Worm (Caenorhabditis elegans) whole organism, late embryonic: ENCODE data around the gene grsp-2.

Experiments used
- C38D4.7 ChIP-seq: fragments of 200-800 bp; sonication (Bioruptor generic); optimal IDR thresholded peaks from 2 replicates; lab custom pipeline; 2018; ENCODE audit warnings: mild to moderate bottlenecking, missing genetic modification characterization, moderate library complexity, missing compliant biosample characterization
- K09A11.1 ChIP-seq: sonication (generic microtip); optimal IDR thresholded peaks from 2 replicates; lab custom pipeline; 2017; ENCODE audit warnings: antibody characterized with exemption, mild to moderate bottlenecking, missing genetic modification characterization, missing compliant biosample characterization; ENCODE audit not compliant: insufficient read depth
- ahr-1 ChIP-seq: sonication (generic microtip); optimal IDR thresholded peaks from 2 replicates; lab custom pipeline; 2016; ENCODE audit warnings: missing genetic modification characterization, missing compliant biosample characterization
- ceh-14 ChIP-seq: sonication (generic microtip); optimal IDR thresholded peaks from 2 replicates; lab custom pipeline; 2016; ENCODE audit warnings: missing genotype, missing genetic modification characterization, missing compliant biosample characterization
- ceh-19 ChIP-seq: fragments of 200-800 bp; sonication (Bioruptor generic); optimal IDR thresholded peaks from 2 replicates; lab custom pipeline; 2018; ENCODE audit warnings: mild to moderate bottlenecking, missing genetic modification characterization, missing compliant biosample characterization
- ceh-24 ChIP-seq: sonication (generic microtip); optimal IDR thresholded peaks from 2 replicates; lab custom pipeline; 2016; ENCODE audit warnings: mild to moderate bottlenecking, missing genetic modification characterization, missing compliant biosample characterization
- ceh-30 ChIP-seq: fragments of 150-350 bp; optimal IDR thresholded peaks from 2 replicates; lab custom pipeline; 2014; ENCODE audit warnings: missing biosample characterization, missing genetic modification characterization
- ceh-48 ChIP-seq: sonication (generic microtip); optimal IDR thresholded peaks from 2 replicates; lab custom pipeline; 2016; ENCODE audit warnings: missing genetic modification characterization, inconsistent platforms, missing compliant biosample characterization
- ceh-9 ChIP-seq: sonication (generic microtip); optimal IDR thresholded peaks from 2 replicates; lab custom pipeline; 2016; ENCODE audit warnings: mild to moderate bottlenecking, missing genetic modification characterization, inconsistent platforms, missing compliant biosample characterization
- che-1 ChIP-seq: sonication (generic microtip); optimal IDR thresholded peaks from 2 replicates; lab custom pipeline; 2016; ENCODE audit warnings: mild to moderate bottlenecking, missing genetic modification characterization, missing compliant biosample characterization
- elt-4 ChIP-seq: sonication (generic microtip); optimal IDR thresholded peaks from 2 replicates; lab custom pipeline; 2016; ENCODE audit warnings: missing genetic modification characterization, missing compliant biosample characterization
- fkh-10 ChIP-seq: fragments of 150-350 bp; optimal IDR thresholded peaks from 2 replicates; lab custom pipeline; 2014; ENCODE audit warnings: missing biosample characterization, missing genetic modification reagents, missing genetic modification characterization
- fkh-6 ChIP-seq: sonication (generic microtip); optimal IDR thresholded peaks from 2 replicates; lab custom pipeline; 2016; ENCODE audit warnings: missing genetic modification characterization, missing compliant biosample characterization
- hlh-13 ChIP-seq: fragments of 200-800 bp; sonication (Bioruptor generic); optimal IDR thresholded peaks from 2 replicates; lab custom pipeline; 2018; ENCODE audit warnings: mild to moderate bottlenecking, missing genetic modification characterization, missing compliant biosample characterization
- hlh-15 ChIP-seq: sonication (generic microtip); optimal IDR thresholded peaks from 2 replicates; lab custom pipeline; 2016; ENCODE audit warnings: missing genetic modification characterization, missing compliant biosample characterization
- hlh-6 ChIP-seq: sonication (generic microtip); optimal IDR thresholded peaks from 2 replicates; lab custom pipeline; 2016; ENCODE audit warnings: missing genotype, missing genetic modification characterization, missing compliant biosample characterization
- lim-6 ChIP-seq: sonication (generic microtip); optimal IDR thresholded peaks from 2 replicates; lab custom pipeline; 2016; ENCODE audit warnings: missing genetic modification characterization, missing compliant biosample characterization
- madf-2 ChIP-seq: sonication (generic microtip); optimal IDR thresholded peaks from 2 replicates; lab custom pipeline; 2017; ENCODE audit warnings: missing genetic modification characterization, missing compliant biosample characterization
- nfya-1 ChIP-seq: sonication (generic microtip); optimal IDR thresholded peaks from 2 replicates; lab custom pipeline; 2017; ENCODE audit warnings: missing genetic modification characterization, mild to moderate bottlenecking, missing compliant biosample characterization, antibody characterized with exemption, moderate library complexity
- nhr-232 ChIP-seq: sonication (generic microtip); optimal IDR thresholded peaks from 2 replicates; lab custom pipeline; 2016; ENCODE audit warnings: missing genetic modification characterization, missing compliant biosample characterization
- npax-4 ChIP-seq: sonication (generic microtip); optimal IDR thresholded peaks from 2 replicates; lab custom pipeline; 2016; ENCODE audit warnings: missing genetic modification characterization, missing compliant biosample characterization
- pag-3 ChIP-seq: sonication (generic microtip); optimal IDR thresholded peaks from 2 replicates; lab custom pipeline; 2016; ENCODE audit warnings: missing compliant biosample characterization, missing genetic modification characterization, borderline replicate concordance
- pat-9 ChIP-seq: fragments of 200-800 bp; sonication (Bioruptor generic); optimal IDR thresholded peaks from 2 replicates; lab custom pipeline; 2018; ENCODE audit warnings: mild to moderate bottlenecking, missing genetic modification characterization, moderate library complexity, missing compliant biosample characterization
- pha-2 ChIP-seq: sonication (generic microtip); optimal IDR thresholded peaks from 2 replicates; lab custom pipeline; 2017; ENCODE audit warnings: mild to moderate bottlenecking, missing genetic modification characterization, missing compliant biosample characterization
- pros-1 ChIP-seq: fragments of 150-350 bp; optimal IDR thresholded peaks from 2 replicates; lab custom pipeline; 2014; ENCODE audit warnings: missing biosample characterization, missing genetic modification reagents, missing genetic modification characterization
- ref-2 ChIP-seq: sonication (generic microtip); optimal IDR thresholded peaks from 2 replicates; lab custom pipeline; 2016; ENCODE audit warnings: missing genetic modification characterization, missing compliant biosample characterization
- rnt-1 ChIP-seq: sonication (generic microtip); optimal IDR thresholded peaks from 2 replicates; lab custom pipeline; 2016; ENCODE audit warnings: missing genetic modification characterization, missing compliant biosample characterization
- sdc-2 ChIP-seq: sonication (generic microtip); optimal IDR thresholded peaks from 2 replicates; lab custom pipeline; 2016; ENCODE audit warnings: missing genotype, missing genetic modification characterization, missing compliant biosample characterization
- sox-4 ChIP-seq: sonication (generic microtip); optimal IDR thresholded peaks from 2 replicates; lab custom pipeline; 2017; ENCODE audit warnings: mild to moderate bottlenecking, missing genetic modification characterization, inconsistent platforms, missing compliant biosample characterization
- syd-9 ChIP-seq: sonication (generic microtip); optimal IDR thresholded peaks from 2 replicates; lab custom pipeline; 2016; ENCODE audit warnings: mild to moderate bottlenecking, missing genetic modification characterization, moderate library complexity, missing compliant biosample characterization
- tbx-2 ChIP-seq: sonication (generic microtip); optimal IDR thresholded peaks from 2 replicates; lab custom pipeline; 2016; ENCODE audit warnings: missing genetic modification characterization, missing compliant biosample characterization
- ttx-3 ChIP-seq: sonication (generic microtip); optimal IDR thresholded peaks from 2 replicates; lab custom pipeline; 2016; ENCODE audit warnings: missing genetic modification reagents, missing genetic modification characterization, missing compliant biosample characterization
- unc-3 ChIP-seq, 2 experiments: fragments of 200-800 bp in 1 of 2; sonication (Bioruptor generic) in 1 of 2; sonication (generic microtip) in 1 of 2; conservative IDR thresholded peaks in 1 of 2; optimal IDR thresholded peaks in 1 of 2; 2 replicates each; pipeline versions ENCODE4 v1.3.6 to Lab custom; 2016 to 2022; ENCODE audit warnings: missing compliant biosample characterization in 2 of 2, missing genetic modification characterization in 2 of 2, missing genetic modification reagents in 1 of 2
- unc-42 ChIP-seq: sonication (generic microtip); optimal IDR thresholded peaks from 2 replicates; lab custom pipeline; 2016; ENCODE audit warnings: missing genotype, missing genetic modification characterization, missing compliant biosample characterization
- unc-55 ChIP-seq: sonication (generic microtip); optimal IDR thresholded peaks from 2 replicates; lab custom pipeline; 2017; ENCODE audit warnings: missing biosample characterization, missing genetic modification reagents, missing genetic modification characterization

grsp-2 gene

DNA sequence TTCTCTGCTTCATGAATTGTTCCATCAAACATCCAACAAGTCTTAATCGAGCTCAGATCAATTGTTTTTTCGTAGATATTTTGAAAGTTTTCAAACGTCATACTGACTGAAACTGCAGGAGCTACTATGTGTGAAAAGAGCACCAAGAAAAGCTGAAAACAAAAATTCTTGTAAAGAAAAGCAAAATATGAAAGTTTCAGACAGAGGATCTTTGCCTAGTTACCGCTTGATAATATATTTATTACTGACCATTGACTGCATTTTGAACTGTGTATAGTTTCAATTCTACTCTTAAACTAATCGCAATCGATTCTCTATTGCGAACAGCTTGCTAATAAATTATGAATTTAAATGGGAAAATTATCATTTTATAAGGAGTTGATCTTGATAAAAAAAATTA, 17.9 kb upstream of the grsp-2 start, which contains the start of gene clec-182:
Gene clec-182, minus strand, starts transcription at position 101 of the 400 bp plus-strand sequence.
- TF ChIP-seq sox-4 (tag; lab: Kevin White, UChicago) (no peak), tbx-2 (tag; lab: Kevin White, UChicago) (no peak), ahr-1 (no peak), unc-3 (GFP tag; conservative IDR thresholded peaks at IDR 0.05; lab: Robert Waterston, UW) (no peak), unc-3 (tag; optimal IDR thresholded peaks at IDR 0.05; lab: Kevin White, UChicago) (no peak), ref-2 (tag; lab: Kevin White, UChicago) (no peak), hlh-15 (tag; lab: Kevin White, UChicago) (no peak), unc-42 (tag; lab: Kevin White, UChicago) (no peak), C38D4.7 (GFP tag; lab: Kevin White, UChicago) (no peak), ceh-30 (no peak), sdc-2 (no peak), ceh-14 (tag; lab: Kevin White, UChicago) (no peak), K09A11.1 (tag; lab: Kevin White, UChicago) (no peak), che-1 (tag; lab: Kevin White, UChicago) (no peak), hlh-13 (GFP tag; lab: Kevin White, UChicago) (no peak), pha-2 (tag; lab: Kevin White, UChicago) (no peak), pag-3 (no peak), ttx-3 (tag; lab: Kevin White, UChicago) (no peak), fkh-6 (tag; lab: Kevin White, UChicago) (no peak), nhr-232 (no peak)

DNA sequence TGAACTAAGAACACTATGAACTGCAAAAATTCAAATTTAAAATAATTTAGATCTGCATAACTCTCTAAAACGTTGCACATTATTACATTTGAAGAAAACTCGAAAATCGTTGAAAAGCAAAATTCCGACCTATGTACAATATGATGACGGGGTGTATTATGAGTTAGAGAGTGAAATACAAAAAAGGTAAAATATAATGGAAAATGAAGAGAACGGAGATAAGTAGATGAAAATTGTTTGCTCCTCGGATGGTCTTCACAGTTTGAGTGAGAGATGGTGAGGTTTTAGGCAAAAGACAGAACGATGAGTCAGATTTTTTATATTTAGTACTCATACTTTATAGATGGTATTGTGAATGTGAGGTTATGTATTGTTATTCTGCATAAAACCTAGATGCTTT, 8.8 kb upstream of the grsp-2 start:
- TF ChIP-seq ceh-9 (tag; lab: Kevin White, UChicago) = no peak
- no peak for TF ChIP-seq npax-4 (tag; lab: Kevin White, UChicago)
- no peak for TF ChIP-seq lim-6

DNA sequence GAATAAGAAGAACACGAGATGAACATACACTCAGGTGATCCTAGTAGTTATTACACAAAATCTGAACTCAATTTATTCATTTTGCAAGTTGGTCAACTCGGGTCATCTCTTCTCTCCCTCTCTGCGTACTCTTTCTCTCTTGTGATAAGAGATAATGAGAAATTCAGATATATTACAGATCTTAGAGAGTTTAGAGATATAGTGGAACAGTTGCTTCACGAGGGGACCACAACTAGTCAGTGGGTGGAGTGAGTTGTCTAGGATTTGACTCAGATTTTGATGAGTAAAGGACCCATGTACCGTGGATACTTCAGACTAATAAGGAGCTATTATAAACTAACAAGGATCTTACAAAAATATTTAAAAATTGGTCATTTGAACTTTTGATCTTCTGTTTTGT, 2.5 kb upstream of the grsp-2 start, which contains the start of gene exc-5:
Gene exc-5, minus strand, starts transcription at position 57 of the 400 bp plus-strand sequence.
- TF ChIP-seq unc-55 (peak; percentile 75), madf-2 (no peak)

DNA sequence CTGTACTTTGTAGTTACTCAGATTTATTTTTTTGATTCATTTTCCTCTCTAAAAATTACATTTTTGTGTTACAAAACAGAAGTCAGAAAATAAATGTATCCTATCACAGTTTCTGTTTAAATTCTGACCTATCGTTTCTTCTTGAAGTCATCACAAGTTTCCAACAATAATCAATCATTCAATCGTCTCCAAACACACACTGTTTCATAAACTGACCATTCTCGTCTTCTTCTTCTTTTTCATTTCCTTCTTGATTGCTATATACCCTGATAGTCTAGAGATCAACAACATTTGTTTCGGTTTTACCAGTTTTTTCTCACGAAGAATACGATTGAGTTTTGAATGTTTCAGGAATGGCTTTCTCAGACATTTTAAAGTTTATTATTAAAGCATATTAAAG, 967 bp upstream of the grsp-2 start:
- TF ChIP-seq elt-4 (tag; lab: Kevin White, UChicago) (no peak), C38D4.7 (GFP tag; lab: Kevin White, UChicago) (no peak), nfya-1 (tag; lab: Kevin White, UChicago) (no peak), K09A11.1 (tag; lab: Kevin White, UChicago) (no peak), ceh-48 (no peak), che-1 (tag; lab: Kevin White, UChicago) (no peak), syd-9 (tag; lab: Kevin White, UChicago) (no peak), tbx-2 (tag; lab: Kevin White, UChicago) (no peak), rnt-1 (tag; lab: Kevin White, UChicago) (no peak), pros-1 (tag; lab: Kevin White, UChicago) (no peak), unc-55 (no peak), fkh-10 (no peak), ceh-24 (tag; lab: Kevin White, UChicago) (no peak), hlh-6 (tag; lab: Kevin White, UChicago) (no peak), ceh-19 (GFP tag; lab: Kevin White, UChicago) (no peak), ref-2 (tag; lab: Kevin White, UChicago) (no peak), pat-9 (tag; lab: Kevin White, UChicago) (no peak), pha-2 (tag; lab: Kevin White, UChicago) (no peak), unc-3 (GFP tag; conservative IDR thresholded peaks at IDR 0.05; lab: Robert Waterston, UW) (no peak), unc-3 (tag; optimal IDR thresholded peaks at IDR 0.05; lab: Kevin White, UChicago) (no peak)
